Worm (Caenorhabditis elegans): Measurements from ENCODE around the gene T07G12.5.

DNA sequence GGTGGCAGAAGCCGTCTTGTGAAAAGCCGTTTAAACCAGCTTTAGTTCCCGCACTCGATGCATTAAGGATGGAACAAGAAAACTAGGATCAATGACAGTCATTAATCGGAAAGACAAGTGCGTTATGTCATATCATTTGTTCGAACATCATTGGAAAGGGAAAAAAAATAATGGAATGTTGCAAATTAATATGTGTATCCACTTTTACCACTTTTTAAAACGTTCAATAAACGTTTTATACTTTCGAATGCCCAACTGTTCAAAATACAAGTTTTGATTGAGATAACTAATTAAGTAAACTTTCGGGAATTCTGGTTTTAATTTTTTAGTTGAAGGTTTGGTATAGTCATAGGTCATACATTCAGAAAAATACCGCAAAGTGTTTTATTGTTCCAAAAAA is 29.8 kb downstream of the T07G12.5 start, which contains the start of gene C02F4.4:
- TF ChIP-seq C17E4.6 (GFP tag; IDR thresholded peaks at IDR 0.05) (no peak), T26A5.8 (tag; optimal IDR thresholded peaks at IDR 0.05) (no peak)
